Worm (Caenorhabditis elegans) whole organism, early embryonic: Measurements from ENCODE around the gene F10E9.10.

ENCODE experiments used
- ama-1 ChIP-seq: fragments of 150-350 bp; optimal IDR thresholded peaks from 2 replicates; lab custom pipeline; 2014
- ets-7 ChIP-seq: sonication (generic microtip); optimal IDR thresholded peaks from 2 replicates; lab custom pipeline; 2016; ENCODE audit warnings: missing genotype, missing genetic modification characterization, missing compliant biosample characterization

- TF ChIP-seq ama-1 (no peak), ets-7 (tag; lab: Kevin White, UChicago) (no peak)
Observed at ce11 chrIII:8331779-8332178, 11.7 kb upstream of the F10E9.10 start, which contains the start of the genes mrps-18A and ZC262.2.
